Fruit fly (Drosophila melanogaster): ENCODE measurements around the gene CG32213.

The CG32213 gene

dm6 chr3L:19482014-19482413 lies 6.4 kb downstream of the CG32213 start:
- TF ChIP-seq CG12236 (GFP tag; optimal IDR thresholded peaks at IDR 0.05): no peak
- peak; percentile 82 for TF ChIP-seq CG3163 (GFP tag; optimal IDR thresholded peaks at IDR 0.05)
- TF ChIP-seq Trl (optimal IDR thresholded peaks at IDR 0.05): peak; percentile 50 to 54
- TF ChIP-seq Trl (GFP tag; optimal IDR thresholded peaks at IDR 0.05): no peak
- TF ChIP-seq Deaf1 (tag; optimal IDR thresholded peaks at IDR 0.05): peak; percentile 48
- TF ChIP-seq slp2 (GFP tag; optimal IDR thresholded peaks at IDR 0.05): no peak

dm6 chr3L:19483007-19483406 lies 7.4 kb downstream of the CG32213 start:
- TF ChIP-seq ato (GFP tag; IDR thresholded peaks at IDR 0.05; ENCODE audit: partially characterized antibody): no peak
- TF ChIP-seq Six4 (GFP tag; optimal IDR thresholded peaks at IDR 0.05): no peak
- TF ChIP-seq CG8290 (GFP tag; optimal IDR thresholded peaks at IDR 0.05): peak; percentile 6
- no peak for TF ChIP-seq CG8290 (tag; optimal IDR thresholded peaks at IDR 0.05)
- peak; percentile 88 for TF ChIP-seq Ets65A (GFP tag)
- TF ChIP-seq Meics (GFP tag; optimal IDR thresholded peaks at IDR 0.05): no peak
- no peak for TF ChIP-seq chm (GFP tag; IDR thresholded peaks at IDR 0.05)
- no peak for TF ChIP-seq CG3838 (GFP tag; optimal IDR thresholded peaks at IDR 0.05)
- TF ChIP-seq CG17568 (GFP tag; optimal IDR thresholded peaks at IDR 0.05): no peak
- no peak for TF ChIP-seq tna (GFP tag; IDR thresholded peaks at IDR 0.05; ENCODE audit: partially characterized antibody)
- TF ChIP-seq BEAF-32 (GFP tag; optimal IDR thresholded peaks at IDR 0.05): no peak
- no peak for TF ChIP-seq Tbp (GFP tag; optimal IDR thresholded peaks at IDR 0.05)
- TF ChIP-seq CG2199 (GFP tag; IDR thresholded peaks at IDR 0.05): 0 out of 3 replicates have a peak, but pooled peaks have one; percentile 18
- TF ChIP-seq knrl (GFP tag; IDR thresholded peaks at IDR 0.05; ENCODE audit: partially characterized antibody): no peak
- no peak for TF ChIP-seq CG11247 (GFP tag; IDR thresholded peaks at IDR 0.05)
- no peak for TF ChIP-seq CG6683 (GFP tag; optimal IDR thresholded peaks at IDR 0.05)
- TF ChIP-seq CG6654 (GFP tag; optimal IDR thresholded peaks at IDR 0.05): no peak
- no peak for TF ChIP-seq Dfd (GFP tag; optimal IDR thresholded peaks at IDR 0.05)
- no peak for TF ChIP-seq CG10565 (GFP tag; optimal IDR thresholded peaks at IDR 0.05)
- TF ChIP-seq stwl (tag; optimal IDR thresholded peaks at IDR 0.05): peak; percentile 90
- no peak for TF ChIP-seq CG30020 (tag; optimal IDR thresholded peaks at IDR 0.05)
- TF ChIP-seq CG13287 (GFP tag; IDR thresholded peaks at IDR 0.05; ENCODE audit: partially characterized antibody): peak; percentile 22; the same call in 1 of the 2 replicates
- TF ChIP-seq TFAM (GFP tag; optimal IDR thresholded peaks at IDR 0.05): no peak
- TF ChIP-seq zf30C (GFP tag; optimal IDR thresholded peaks at IDR 0.05): no peak
- TF ChIP-seq CG6765 (GFP tag; optimal IDR thresholded peaks at IDR 0.05): no peak
- no peak for TF ChIP-seq nerfin-1 (tag; optimal IDR thresholded peaks at IDR 0.05)
- TF ChIP-seq jigr1 (GFP tag; IDR thresholded peaks at IDR 0.05): no peak
- TF ChIP-seq Spps (tag; optimal IDR thresholded peaks at IDR 0.05): no peak
- TF ChIP-seq Lpt (GFP tag; optimal IDR thresholded peaks at IDR 0.05): no peak
- no peak for TF ChIP-seq bowl (GFP tag; IDR thresholded peaks at IDR 0.05)
- TF ChIP-seq bbx (GFP tag; IDR thresholded peaks at IDR 0.05; ENCODE audit: partially characterized antibody): no peak
- TF ChIP-seq crc (GFP tag; optimal IDR thresholded peaks at IDR 0.05): no peak
- no peak for TF ChIP-seq gfzf (GFP tag; optimal IDR thresholded peaks at IDR 0.05)
- TF ChIP-seq Taf1 (GFP tag; IDR thresholded peaks at IDR 0.05): no peak
- peak; percentile 48 for TF ChIP-seq Med (GFP tag)
- TF ChIP-seq CG33213 (GFP tag; optimal IDR thresholded peaks at IDR 0.05): no peak
- TF ChIP-seq CG14965 (GFP tag; optimal IDR thresholded peaks at IDR 0.05; ENCODE audit: borderline replicate concordance): no peak
- no peak for TF ChIP-seq phol (tag; optimal IDR thresholded peaks at IDR 0.05)
- TF ChIP-seq CG6689 (GFP tag; IDR thresholded peaks at IDR 0.05): no peak
- TF ChIP-seq org-1 (GFP tag; optimal IDR thresholded peaks at IDR 0.05): no peak
- no peak for TF ChIP-seq CG1233 (GFP tag; optimal IDR thresholded peaks at IDR 0.05)
- no peak for TF ChIP-seq Hmr (GFP tag; optimal IDR thresholded peaks at IDR 0.05)
- peak; percentile 23 for TF ChIP-seq sens (GFP tag)
- TF ChIP-seq CG18011 (GFP tag; optimal IDR thresholded peaks at IDR 0.05): peak; percentile 97
- TF ChIP-seq Dad (GFP tag; optimal IDR thresholded peaks at IDR 0.05): no peak

All from whole organism, embryonic.